Worm (Caenorhabditis elegans): Measurements from ENCODE around the gene R13A5.11.

- TF ChIP-seq ceh-2 (tag; optimal IDR thresholded peaks at IDR 0.05) (no peak), ttx-3 (tag; optimal IDR thresholded peaks at IDR 0.05) (no peak), tbx-7 (tag; optimal IDR thresholded peaks at IDR 0.05) (no peak), ref-2 (tag; optimal IDR thresholded peaks at IDR 0.05) (no peak), tbx-2 (tag; optimal IDR thresholded peaks at IDR 0.05) (peak; percentile 26), mec-3 (tag; optimal IDR thresholded peaks at IDR 0.05; ENCODE audit: borderline replicate concordance) (no peak), pros-1 (tag; optimal IDR thresholded peaks at IDR 0.05) (no peak), elt-2 (tag; optimal IDR thresholded peaks at IDR 0.05) (no peak), fkh-6 (tag; optimal IDR thresholded peaks at IDR 0.05) (no peak), ahr-1 (tag; optimal IDR thresholded peaks at IDR 0.05) (no peak), hlh-30 (tag; optimal IDR thresholded peaks at IDR 0.05; ENCODE audit: insufficient read depth) (no peak), ceh-24 (tag; optimal IDR thresholded peaks at IDR 0.05) (no peak), dmd-4 (tag; optimal IDR thresholded peaks at IDR 0.05; ENCODE audit: borderline replicate concordance) (no peak), pha-2 (tag; optimal IDR thresholded peaks at IDR 0.05) (no peak)
Measured at ce11 chrIII:7559869-7560268, 33.3 kb downstream of the R13A5.11 start.
